Worm (Caenorhabditis elegans): ENCODE data around the gene F58H1.7.

F58H1.7 gene

ce11 chrV:11933196-11934028, 31.2 kb downstream of the F58H1.7 start, which contains the start of the genes aman-2 and F58H1.3 (continued):
- peak; percentile 73 for TF ChIP-seq hlh-15 (tag; optimal IDR thresholded peaks at IDR 0.05)
- TF ChIP-seq unc-55 (GFP tag; optimal IDR thresholded peaks at IDR 0.05), result no peak
- TF ChIP-seq hlh-13 (GFP tag; optimal IDR thresholded peaks at IDR 0.05), result no peak
- TF ChIP-seq nfya-1 (tag; optimal IDR thresholded peaks at IDR 0.05), result no peak
- TF ChIP-seq ttx-3 (tag; optimal IDR thresholded peaks at IDR 0.05), result peak; percentile 57
- TF ChIP-seq pag-3 (tag; optimal IDR thresholded peaks at IDR 0.05; ENCODE audit: borderline replicate concordance), result no peak
- no peak for TF ChIP-seq madf-2 (tag; optimal IDR thresholded peaks at IDR 0.05)
- TF ChIP-seq fkh-6 (tag; optimal IDR thresholded peaks at IDR 0.05), result no peak
- peak; percentile 75 for TF ChIP-seq ahr-1 (tag; optimal IDR thresholded peaks at IDR 0.05)
- peak; percentile 54 for TF ChIP-seq pqm-1 (tag; optimal IDR thresholded peaks at IDR 0.05)
- TF ChIP-seq elt-2 (tag; optimal IDR thresholded peaks at IDR 0.05), result peak; percentile 89
- no peak for TF ChIP-seq hlh-6 (tag; optimal IDR thresholded peaks at IDR 0.05)
- TF ChIP-seq ztf-16 (tag; optimal IDR thresholded peaks at IDR 0.05), result peak; percentile 12
- no peak for TF ChIP-seq sdc-2 (tag; optimal IDR thresholded peaks at IDR 0.05)
- peak; percentile 63 for TF ChIP-seq unc-42 (tag; optimal IDR thresholded peaks at IDR 0.05)
- no peak for TF ChIP-seq ceh-45 (GFP tag; IDR thresholded peaks at IDR 0.05)
- peak; percentile 28 for TF ChIP-seq lin-11 (tag; optimal IDR thresholded peaks at IDR 0.05)
- peak; percentile 91 for TF ChIP-seq ceh-31 (tag; optimal IDR thresholded peaks at IDR 0.05)
- TF ChIP-seq ceh-9 (tag; optimal IDR thresholded peaks at IDR 0.05), result no peak
- no peak for TF ChIP-seq nhr-232 (tag; optimal IDR thresholded peaks at IDR 0.05)
- no peak for TF ChIP-seq unc-3 (GFP tag; conservative IDR thresholded peaks at IDR 0.05)
- TF ChIP-seq unc-3 (tag; optimal IDR thresholded peaks at IDR 0.05), result peak; percentile 68

ce11 chrV:11929046-11929590, 35.5 kb downstream of the F58H1.7 start, which contains the start of gene F58H1.2:
F58H1.2 (plus strand) TSS chrV:11929096.
- TF ChIP-seq gmeb-2 (tag; optimal IDR thresholded peaks at IDR 0.05) (no peak), ceh-18 (tag; optimal IDR thresholded peaks at IDR 0.05) (no peak), lim-6 (tag; optimal IDR thresholded peaks at IDR 0.05) (no peak), unc-42 (tag; optimal IDR thresholded peaks at IDR 0.05) (no peak), pha-4 (tag; optimal IDR thresholded peaks at IDR 0.05) (no peak), ceh-2 (tag; optimal IDR thresholded peaks at IDR 0.05) (no peak), Y22D7AL.16 (tag; optimal IDR thresholded peaks at IDR 0.05) (no peak)

- TF ChIP-seq pha-4 (tag; optimal IDR thresholded peaks at IDR 0.05) (no peak), lim-6 (tag; optimal IDR thresholded peaks at IDR 0.05) (no peak), ceh-22 (tag; optimal IDR thresholded peaks at IDR 0.05) (no peak), unc-3 (GFP tag; conservative IDR thresholded peaks at IDR 0.05) (no peak), unc-3 (tag; optimal IDR thresholded peaks at IDR 0.05) (no peak), tbx-7 (tag; optimal IDR thresholded peaks at IDR 0.05) (no peak), pqm-1 (tag; optimal IDR thresholded peaks at IDR 0.05) (no peak), lin-11 (tag; optimal IDR thresholded peaks at IDR 0.05) (no peak), nhr-232 (tag; optimal IDR thresholded peaks at IDR 0.05) (no peak), fkh-10 (GFP tag; optimal IDR thresholded peaks at IDR 0.05) (no peak), unc-55 (GFP tag; optimal IDR thresholded peaks at IDR 0.05) (no peak)
These were observed 37.3 kb downstream of the F58H1.7 start, which contains the start of gene osm-6 for ce11 chrV:11927346-11927745. osm-6 (minus strand) TSS chrV:11927446.

- TF ChIP-seq ahr-1 (tag; optimal IDR thresholded peaks at IDR 0.05), result no peak
- no peak for TF ChIP-seq nhr-232 (tag; optimal IDR thresholded peaks at IDR 0.05)
- no peak for TF ChIP-seq hlh-15 (tag; optimal IDR thresholded peaks at IDR 0.05)
- no peak for TF ChIP-seq hlh-6 (tag; optimal IDR thresholded peaks at IDR 0.05)
- no peak for TF ChIP-seq eyg-1 (tag; optimal IDR thresholded peaks at IDR 0.05)
- no peak for TF ChIP-seq pax-1 (tag; optimal IDR thresholded peaks at IDR 0.05)
- no peak for TF ChIP-seq fax-1 (tag; optimal IDR thresholded peaks at IDR 0.05)
- no peak for TF ChIP-seq ztf-16 (tag; optimal IDR thresholded peaks at IDR 0.05)
- TF ChIP-seq ceh-31 (tag; optimal IDR thresholded peaks at IDR 0.05), result peak; percentile 45
- TF ChIP-seq ama-1 (optimal IDR thresholded peaks at IDR 0.05), result no peak
- no peak for TF ChIP-seq ceh-14 (tag; optimal IDR thresholded peaks at IDR 0.05)
- no peak for TF ChIP-seq pag-3 (tag; optimal IDR thresholded peaks at IDR 0.05; ENCODE audit: borderline replicate concordance)
- no peak for TF ChIP-seq K09A11.1 (tag; optimal IDR thresholded peaks at IDR 0.05; ENCODE audit: insufficient read depth)
- TF ChIP-seq syd-9 (tag; optimal IDR thresholded peaks at IDR 0.05), result no peak
- TF ChIP-seq ceh-9 (tag; optimal IDR thresholded peaks at IDR 0.05), result no peak
- TF ChIP-seq elt-2 (tag; optimal IDR thresholded peaks at IDR 0.05), result no peak
- TF ChIP-seq ceh-18 (tag; optimal IDR thresholded peaks at IDR 0.05), result peak; percentile 23
- no peak for TF ChIP-seq unc-3 (GFP tag; conservative IDR thresholded peaks at IDR 0.05)
- no peak for TF ChIP-seq unc-3 (tag; optimal IDR thresholded peaks at IDR 0.05)
- TF ChIP-seq hlh-8 (tag; optimal IDR thresholded peaks at IDR 0.05), result no peak
- TF ChIP-seq ceh-45 (GFP tag; IDR thresholded peaks at IDR 0.05), result no peak
- peak; percentile 19 for TF ChIP-seq nfya-1 (tag; optimal IDR thresholded peaks at IDR 0.05)
- no peak for TF ChIP-seq ttx-3 (tag; optimal IDR thresholded peaks at IDR 0.05)
- TF ChIP-seq sox-4 (tag; optimal IDR thresholded peaks at IDR 0.05), result no peak
These were observed 42.7 kb downstream of the F58H1.7 start for ce11 chrV:11921689-11922517.

Measured in whole organism, late embryonic.